Fruit fly (Drosophila melanogaster) whole organism, wandering third instar larva: ENCODE results near the gene CG33500.

ENCODE experiments used
- Abd-B ChIP-seq: fragments of >200 bp; optimal IDR thresholded peaks from 2 replicates; lab custom pipeline; 2017; ENCODE audit warnings: missing biosample characterization, missing genetic modification characterization
- CG9705 ChIP-seq: fragments of 200-800 bp; sonication (Bioruptor generic); optimal IDR thresholded peaks from 2 replicates; lab custom pipeline; 2018; ENCODE audit warnings: missing biosample characterization, mild to moderate bottlenecking, missing genetic modification characterization
- CrebA ChIP-seq: fragments of 200-800 bp; sonication (Bioruptor generic); optimal IDR thresholded peaks from 2 replicates; lab custom pipeline; 2016; ENCODE audit warnings: missing biosample characterization, mild to moderate bottlenecking, missing genetic modification characterization, borderline replicate concordance
- Dfd ChIP-seq: fragments of >200 bp; optimal IDR thresholded peaks from 2 replicates; lab custom pipeline; 2017; ENCODE audit warnings: missing biosample characterization, missing genetic modification characterization
- Dif ChIP-seq: fragments of 200-275, 200-300 bp; sonication (Bioruptor generic); optimal IDR thresholded peaks from 2 replicates; lab custom pipeline; 2018; ENCODE audit warnings: missing biosample characterization, missing genetic modification characterization; ENCODE audit not compliant: partially characterized antibody
- GATAd ChIP-seq: sonication (Bioruptor generic); optimal IDR thresholded peaks from 2 replicates; lab custom pipeline; 2016; ENCODE audit warnings: missing biosample characterization, missing genetic modification characterization
- HLH106 ChIP-seq: fragments of 200-800 bp; optimal IDR thresholded peaks from 3 replicates; lab custom pipeline; 2019; ENCODE audit warnings: missing biosample characterization, mild to moderate bottlenecking, missing genetic modification characterization, moderate library complexity
- Hnf4 ChIP-seq: fragments of 200-800 bp; sonication (Bioruptor generic); optimal IDR thresholded peaks from 2 replicates; lab custom pipeline; 2016; ENCODE audit warnings: missing biosample characterization, mild to moderate bottlenecking, missing genetic modification characterization
- Hr78 ChIP-seq: fragments of >200 bp; optimal IDR thresholded peaks from 2 replicates; lab custom pipeline; 2017; ENCODE audit warnings: missing biosample characterization, missing genetic modification characterization
- Hr83 ChIP-seq: fragments of 200-300 bp; sonication (Bioruptor generic); optimal IDR thresholded peaks from 2 replicates; lab custom pipeline; 2016; ENCODE audit warnings: missing biosample characterization, mild to moderate bottlenecking, missing genetic modification characterization, moderate library complexity; ENCODE audit not compliant: poor library complexity, severe bottlenecking
- Jra ChIP-seq: sonication (Bioruptor generic); optimal IDR thresholded peaks from 2 replicates; lab custom pipeline; 2016; ENCODE audit warnings: missing biosample characterization, missing genetic modification characterization
- Myc ChIP-seq: fragments of >200 bp; optimal IDR thresholded peaks from 2 replicates; lab custom pipeline; 2017
- OdsH ChIP-seq: fragments of 200-800 bp; sonication (Bioruptor generic); optimal IDR thresholded peaks from 2 replicates; lab custom pipeline; 2016; ENCODE audit warnings: missing biosample characterization, mild to moderate bottlenecking, missing genetic modification characterization
- Rel ChIP-seq, 2 experiments: fragments of 200-800 bp; sonication (Bioruptor generic) in 1 of 2; optimal IDR thresholded peaks; 2 replicates in 1 of 2; 3 replicates in 1 of 2; lab custom pipeline; 2016 to 2019; ENCODE audit warnings: mild to moderate bottlenecking in 2 of 2, missing biosample characterization in 2 of 2, missing genetic modification characterization in 2 of 2, moderate library complexity in 1 of 2
- Sp1 ChIP-seq: fragments of 200-800 bp; sonication (Bioruptor generic); optimal IDR thresholded peaks from 3 replicates; lab custom pipeline; 2019; ENCODE audit warnings: missing biosample characterization, mild to moderate bottlenecking, missing genetic modification characterization, moderate library complexity
- Vsx2 ChIP-seq: fragments of 200-300, 225-300 bp; sonication (Bioruptor generic); optimal IDR thresholded peaks from 2 replicates; lab custom pipeline; 2018; ENCODE audit warnings: missing biosample characterization, missing genetic modification characterization; ENCODE audit not compliant: partially characterized antibody
- dl ChIP-seq, 2 experiments: fragments of 175-275, 200-275 bp in 1 of 2; fragments of 200-275 bp in 1 of 2; sonication (Bioruptor generic); optimal IDR thresholded peaks; lab custom pipeline; 2018; ENCODE audit warnings: mild to moderate bottlenecking in 2 of 2, missing biosample characterization in 2 of 2, missing genetic modification characterization in 2 of 2, moderate library complexity in 2 of 2; ENCODE audit not compliant: partially characterized antibody in 2 of 2, insufficient read depth in 1 of 2
- dmrt93B ChIP-seq: fragments of 200-800 bp; sonication (Bioruptor generic); optimal IDR thresholded peaks from 2 replicates; lab custom pipeline; 2018; ENCODE audit warnings: missing biosample characterization, mild to moderate bottlenecking, missing genetic modification characterization
- dsf ChIP-seq: sonication (Bioruptor generic); optimal IDR thresholded peaks from 2 replicates; lab custom pipeline; 2016; ENCODE audit warnings: missing biosample characterization, missing genetic modification characterization, borderline replicate concordance
- ey ChIP-seq: fragments of 200-800 bp; sonication (Bioruptor generic); optimal IDR thresholded peaks from 2 replicates; lab custom pipeline; 2016; ENCODE audit warnings: missing biosample characterization, missing genetic modification characterization
- foxo ChIP-seq, 2 experiments: fragments of 200-800 bp; sonication (Bioruptor generic); optimal IDR thresholded peaks; 2 replicates in 1 of 2; 3 replicates in 1 of 2; lab custom pipeline; 2016 to 2017; ENCODE audit warnings: missing biosample characterization in 2 of 2, missing genetic modification characterization in 2 of 2
- fru ChIP-seq: fragments of 200-800 bp; sonication (Bioruptor generic); optimal IDR thresholded peaks from 3 replicates; lab custom pipeline; 2016; ENCODE audit warnings: missing biosample characterization, mild to moderate bottlenecking, missing genetic modification characterization
- lola ChIP-seq: fragments of >200 bp; optimal IDR thresholded peaks from 2 replicates; lab custom pipeline; 2017; ENCODE audit warnings: missing biosample characterization, missing genetic modification characterization
- pan ChIP-seq: fragments of >200 bp; optimal IDR thresholded peaks from 2 replicates; lab custom pipeline; 2017
- psq ChIP-seq: fragments of 200-800 bp; sonication (Bioruptor generic); optimal IDR thresholded peaks from 3 replicates; lab custom pipeline; 2017; ENCODE audit warnings: missing biosample characterization, mild to moderate bottlenecking, missing genetic modification characterization, moderate library complexity
- rgr ChIP-seq: fragments of 200-800 bp; sonication (Bioruptor generic); optimal IDR thresholded peaks from 3 replicates; lab custom pipeline; 2016; ENCODE audit warnings: missing biosample characterization, mild to moderate bottlenecking, missing genetic modification characterization
- sage ChIP-seq: fragments of 200-800 bp; sonication (Bioruptor generic); optimal IDR thresholded peaks from 2 replicates; lab custom pipeline; 2016; ENCODE audit warnings: missing biosample characterization, mild to moderate bottlenecking, missing genetic modification characterization
- sv ChIP-seq: fragments of 200-800 bp; sonication (Bioruptor generic); optimal IDR thresholded peaks from 3 replicates; lab custom pipeline; 2016; ENCODE audit warnings: missing biosample characterization, missing genetic modification characterization
- tai ChIP-seq: sonication (Bioruptor generic); optimal IDR thresholded peaks from 2 replicates; lab custom pipeline; 2016; ENCODE audit warnings: missing biosample characterization, missing genetic modification characterization
- usp ChIP-seq: fragments of >200 bp; optimal IDR thresholded peaks from 2 replicates; lab custom pipeline; 2017; ENCODE audit warnings: missing biosample characterization, missing genetic modification characterization

CG33500 gene

DNA sequence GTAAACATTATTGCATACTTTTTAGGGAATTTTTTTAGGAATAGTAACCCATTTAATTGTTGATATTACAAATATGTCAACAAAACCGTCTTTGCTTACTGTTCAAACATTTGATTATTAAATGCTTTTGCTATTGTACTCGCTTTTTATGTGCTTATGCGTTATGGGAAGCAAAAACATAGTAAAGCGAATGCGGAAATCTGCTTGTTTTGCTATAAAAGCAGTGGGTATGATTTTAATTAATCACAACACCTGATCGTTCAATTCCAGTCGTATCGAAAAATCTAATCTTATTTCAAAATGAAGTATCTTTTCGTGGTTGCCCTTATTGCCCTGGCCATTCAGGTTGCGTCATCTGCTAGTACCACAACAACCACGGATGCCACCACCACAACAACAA is at the start of gene CG33500:
Gene CG33500 (plus strand): TSS at position 301 of the 400 bp plus-strand sequence.
- TF ChIP-seq Hr83 (GFP tag; lab: Kevin White, UChicago) (no peak), GATAd (GFP tag; lab: Kevin White, UChicago) (no peak), CrebA (GFP tag; lab: Kevin White, UChicago) (no peak), OdsH (GFP tag; lab: Kevin White, UChicago) (no peak), sv (GFP tag; lab: Kevin White, UChicago) (no peak), HLH106 (tag; lab: Kevin White, UChicago) (no peak), Hr78 (no peak), Abd-B (GFP tag; lab: Kevin White, UChicago) (no peak), usp (GFP tag; lab: Kevin White, UChicago) (no peak), Vsx2 (GFP tag; lab: Kevin White, UChicago) (no peak), fru (GFP tag; lab: Kevin White, UChicago) (no peak), psq (GFP tag; lab: Kevin White, UChicago) (no peak), Jra (GFP tag; lab: Kevin White, UChicago) (no peak)

DNA sequence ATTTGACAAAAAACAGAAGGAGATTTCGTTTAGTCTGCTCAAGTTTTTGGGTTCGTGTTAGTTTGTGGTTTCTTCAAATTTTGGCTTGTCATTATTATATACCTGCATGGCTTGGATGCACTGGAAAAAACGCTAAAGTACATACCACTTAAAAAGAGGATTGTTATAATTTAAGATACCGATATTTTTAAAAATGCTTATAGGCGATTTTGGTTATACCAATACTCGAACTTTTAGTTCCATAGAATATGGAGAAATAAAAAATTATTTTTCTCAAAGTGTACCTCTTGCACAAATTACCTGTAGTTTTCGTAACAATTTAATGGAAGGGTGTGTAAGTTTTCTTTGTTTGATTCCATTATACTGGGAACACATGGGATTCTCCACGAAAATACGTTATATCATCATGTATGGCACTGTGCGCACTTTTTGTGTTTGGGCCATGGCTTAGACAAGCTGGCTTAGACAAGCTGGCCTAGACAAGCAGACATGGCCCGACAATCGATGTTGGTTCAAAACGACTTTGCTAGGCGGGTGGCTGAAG is 43.0 kb upstream of the CG33500 start, which contains the start of gene Fum3:
Gene Fum3 (minus strand): TSS at position 494 of the 544 bp plus-strand sequence.
- TF ChIP-seq Hnf4 (no peak), HLH106 (tag; lab: Kevin White, UChicago) (no peak), CG9705 (GFP tag; lab: Kevin White, UChicago) (no peak), lola (no peak), Rel (GFP tag; optimal IDR thresholded peaks at IDR 0.05; lab: Kevin White, UChicago) (no peak), Rel (tag; optimal IDR thresholded peaks at IDR 0.05; lab: Kevin White, UChicago) (no peak), Abd-B (GFP tag; lab: Kevin White, UChicago) (no peak)
- TF ChIP-seq, all 38 proteins: peak for 0

DNA sequence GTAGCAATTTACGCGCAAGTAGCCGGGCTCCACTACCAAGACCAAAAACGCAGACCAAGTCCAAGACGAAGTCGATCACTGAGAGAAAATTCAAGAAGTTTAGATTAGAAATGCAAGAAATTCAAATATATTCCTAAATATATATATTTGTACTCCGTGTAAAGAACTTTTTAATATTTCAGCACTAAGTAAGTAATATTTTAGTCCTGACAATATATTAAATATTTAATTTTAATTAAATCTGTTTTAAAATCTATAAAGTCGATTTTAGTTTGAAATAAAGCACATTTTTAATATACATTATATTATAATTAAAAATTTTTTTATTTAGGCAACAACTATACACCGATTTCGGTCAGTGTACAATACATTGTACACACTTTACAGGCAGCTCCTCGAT is 41.5 kb upstream of the CG33500 start:
- TF ChIP-seq Sp1 (GFP tag; lab: Kevin White, UChicago) (peak; percentile 55), rgr (GFP tag; lab: Kevin White, UChicago) (no peak), fru (GFP tag; lab: Kevin White, UChicago) (peak; percentile 7), foxo (GFP tag; optimal IDR thresholded peaks at IDR 0.05; lab: Kevin White, UChicago) (peak in 1 of 2 experiments; percentile 43), tai (GFP tag; lab: Kevin White, UChicago) (no peak), Hr83 (GFP tag; lab: Kevin White, UChicago) (no peak), psq (GFP tag; lab: Kevin White, UChicago) (peak; percentile 46), Vsx2 (GFP tag; lab: Kevin White, UChicago) (no peak), Rel (GFP tag; optimal IDR thresholded peaks at IDR 0.05; lab: Kevin White, UChicago) (no peak), Rel (tag; optimal IDR thresholded peaks at IDR 0.05; lab: Kevin White, UChicago) (no peak), HLH106 (tag; lab: Kevin White, UChicago) (peak; percentile 63), OdsH (GFP tag; lab: Kevin White, UChicago) (peak; percentile 24), dmrt93B (GFP tag; lab: Kevin White, UChicago) (peak; percentile 25)

DNA sequence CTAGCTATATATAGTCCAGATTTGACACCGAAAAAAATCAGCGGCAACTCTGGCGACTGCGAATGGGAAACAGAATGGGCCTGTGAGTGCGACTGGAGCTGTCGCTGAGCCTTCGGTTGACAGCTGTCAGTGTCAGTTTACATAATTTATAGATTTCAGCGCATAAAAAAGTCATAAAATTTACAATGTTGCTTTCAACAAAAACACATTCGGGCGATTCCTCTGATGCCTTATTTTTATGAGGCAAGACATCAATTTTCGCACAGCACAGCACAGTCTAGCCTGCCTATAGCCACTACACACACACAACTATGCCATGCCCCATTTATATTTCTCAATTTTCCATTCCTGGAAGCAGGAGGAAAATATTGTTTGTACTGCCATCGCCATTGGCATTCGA is 36.0 kb upstream of the CG33500 start:
- TF ChIP-seq Dfd (GFP tag; lab: Kevin White, UChicago) (no peak), lola (no peak), HLH106 (tag; lab: Kevin White, UChicago) (no peak), fru (GFP tag; lab: Kevin White, UChicago) (no peak), dsf (GFP tag; lab: Kevin White, UChicago) (no peak), ey (GFP tag; lab: Kevin White, UChicago) (no peak), CrebA (GFP tag; lab: Kevin White, UChicago) (no peak), dl (GFP tag; optimal IDR thresholded peaks at IDR 0.05; lab: Kevin White, UChicago; ENCODE audit: insufficient read depth in 1 of 2, partially characterized antibody in 2 of 2) (no peak)

DNA sequence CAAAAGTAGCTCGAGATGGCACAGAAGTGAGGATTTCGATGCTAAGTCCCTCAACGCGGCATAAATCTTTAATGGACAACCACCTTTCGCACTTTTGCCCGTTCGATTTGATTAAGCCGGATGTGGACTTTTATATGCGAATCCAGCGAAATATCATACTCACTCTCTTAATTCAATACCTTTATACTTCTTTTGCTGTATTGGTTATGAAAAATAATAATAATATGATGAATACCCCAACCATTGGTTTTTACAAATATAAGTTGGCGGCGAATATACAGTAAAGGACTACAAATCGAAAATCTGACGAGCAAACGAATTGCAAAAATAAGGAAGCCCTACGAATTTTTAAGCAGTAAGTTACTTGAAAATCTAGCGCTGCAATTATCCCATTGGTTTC is 35.4 kb upstream of the CG33500 start, which contains the start of gene Vha16-3:
Gene Vha16-3 (plus strand): TSS at position 301 of the 400 bp plus-strand sequence.
- no peak for TF ChIP-seq Myc (lab: Kevin White, UChicago)
- TF ChIP-seq sage (GFP tag; lab: Kevin White, UChicago) = no peak
- no peak for TF ChIP-seq pan
- no peak for TF ChIP-seq Rel (GFP tag; optimal IDR thresholded peaks at IDR 0.05; lab: Kevin White, UChicago)
- TF ChIP-seq Rel (tag; optimal IDR thresholded peaks at IDR 0.05; lab: Kevin White, UChicago) = no peak
- no peak for TF ChIP-seq Vsx2 (GFP tag; lab: Kevin White, UChicago)
- no peak for TF ChIP-seq Dif
